Fruit fly (Drosophila melanogaster): ENCODE results near the gene CG5149.
A peak's percentile ranks its signal among the peaks of the same experiment; 100 is the strongest.

Gene CG5149

dm6 chr2L:7433957-7434736 lies 46.1 kb upstream of the CG5149 start (continued):
- TF ChIP-seq CG10366 (GFP tag; IDR thresholded peaks at IDR 0.05): peak; percentile 81
- TF ChIP-seq crol (GFP tag; IDR thresholded peaks at IDR 0.05): no peak
- peak; percentile 75; the same call in 1 of the 2 replicates for TF ChIP-seq MBD-R2 (GFP tag; IDR thresholded peaks at IDR 0.05)
- peak; percentile 67 for TF ChIP-seq CG14050 (GFP tag; IDR thresholded peaks at IDR 0.05)
- peak; percentile 88 for TF ChIP-seq Hand (GFP tag; optimal IDR thresholded peaks at IDR 0.05)
- TF ChIP-seq CG7786 (GFP tag; optimal IDR thresholded peaks at IDR 0.05): peak; percentile 17
- TF ChIP-seq sc (optimal IDR thresholded peaks at IDR 0.05): no peak
- TF ChIP-seq sc (GFP tag; optimal IDR thresholded peaks at IDR 0.05): peak; percentile 22
- TF ChIP-seq CG3726 (GFP tag; IDR thresholded peaks at IDR 0.05): peak; percentile 51; the same call in 1 of the 3 replicates
- TF ChIP-seq BEAF-32 (GFP tag; optimal IDR thresholded peaks at IDR 0.05): no peak
- TF ChIP-seq B-H1 (GFP tag; IDR thresholded peaks at IDR 0.05): peak; percentile 71
- TF ChIP-seq Usf (GFP tag; optimal IDR thresholded peaks at IDR 0.05): peak; percentile 49
- peak; percentile 48 to 84 for TF ChIP-seq Hr51 (GFP tag; optimal IDR thresholded peaks at IDR 0.05)
- TF ChIP-seq bigmax (GFP tag; optimal IDR thresholded peaks at IDR 0.05): no peak
- no peak for TF ChIP-seq Bgb (GFP tag; IDR thresholded peaks at IDR 0.05; ENCODE audit: partially characterized antibody)
- peak; percentile 74 for TF ChIP-seq Abd-B (GFP tag; optimal IDR thresholded peaks at IDR 0.05)
- TF ChIP-seq vnd (GFP tag; IDR thresholded peaks at IDR 0.05; ENCODE audit: partially characterized antibody): no peak
- peak; percentile 45 for TF ChIP-seq gsb (GFP tag; IDR thresholded peaks at IDR 0.05)
- peak; percentile 52 for TF ChIP-seq CG31441 (GFP tag; IDR thresholded peaks at IDR 0.05)
- TF ChIP-seq CG12391 (tag; optimal IDR thresholded peaks at IDR 0.05): peak; percentile 85
- no peak for TF ChIP-seq hb (GFP tag; IDR thresholded peaks at IDR 0.05; ENCODE audit: partially characterized antibody)
- TF ChIP-seq ap (GFP tag; IDR thresholded peaks at IDR 0.05): peak; percentile 56; the same call in 1 of the 2 replicates
- TF ChIP-seq CG16779 (GFP tag; IDR thresholded peaks at IDR 0.05): 0 out of 2 replicates have a peak, but pooled peaks have one; percentile 16
- no peak for TF ChIP-seq CG30431 (GFP tag; optimal IDR thresholded peaks at IDR 0.05)
- TF ChIP-seq grn (GFP tag; optimal IDR thresholded peaks at IDR 0.05): no peak
- no peak for TF ChIP-seq CG3065 (GFP tag; optimal IDR thresholded peaks at IDR 0.05)
- TF ChIP-seq CG5180 (GFP tag; optimal IDR thresholded peaks at IDR 0.05): no peak
- peak; percentile 95 for TF ChIP-seq Rfx (GFP tag; IDR thresholded peaks at IDR 0.05)
- TF ChIP-seq CG1024 (GFP tag; IDR thresholded peaks at IDR 0.05): 0 out of 2 replicates have a peak, but pooled peaks have one; percentile 45
- TF ChIP-seq lbe (GFP tag; optimal IDR thresholded peaks at IDR 0.05): no peak
- peak; percentile 47; the same call in 1 of the 3 replicates for TF ChIP-seq gce (GFP tag; IDR thresholded peaks at IDR 0.05)
- TF ChIP-seq fd102C (GFP tag; optimal IDR thresholded peaks at IDR 0.05): no peak
- TF ChIP-seq CG11456 (GFP tag; IDR thresholded peaks at IDR 0.05): peak; percentile 90
- peak; percentile 30; the same call in 1 of the 2 replicates for TF ChIP-seq CG4730 (GFP tag; IDR thresholded peaks at IDR 0.05)
- no peak for TF ChIP-seq CG3163 (GFP tag; optimal IDR thresholded peaks at IDR 0.05)
- peak; percentile 75; the same call in 2 of the 3 replicates for TF ChIP-seq C15 (GFP tag; IDR thresholded peaks at IDR 0.05)
- TF ChIP-seq dan (GFP tag; IDR thresholded peaks at IDR 0.05): no peak
- peak; percentile 26 for TF ChIP-seq CG2875 (GFP tag; optimal IDR thresholded peaks at IDR 0.05)
- peak; percentile 86 for TF ChIP-seq CG11695 (GFP tag; IDR thresholded peaks at IDR 0.05)
- TF ChIP-seq Max (GFP tag; optimal IDR thresholded peaks at IDR 0.05): no peak
- TF ChIP-seq cas (GFP tag; IDR thresholded peaks at IDR 0.05): peak; percentile 72
- TF ChIP-seq CG1832 (GFP tag; optimal IDR thresholded peaks at IDR 0.05): no peak
- TF ChIP-seq CG2199 (GFP tag; IDR thresholded peaks at IDR 0.05): no peak
- peak; percentile 88 for TF ChIP-seq al (GFP tag; IDR thresholded peaks at IDR 0.05)
- peak; percentile 68 for TF ChIP-seq CG13775 (GFP tag; optimal IDR thresholded peaks at IDR 0.05)
- TF ChIP-seq sna (GFP tag; IDR thresholded peaks at IDR 0.05; ENCODE audit: partially characterized antibody): no peak
- no peak for TF ChIP-seq zen (tag; optimal IDR thresholded peaks at IDR 0.05)
- peak; percentile 78 for TF ChIP-seq Fer3 (tag; optimal IDR thresholded peaks at IDR 0.05)
- TF ChIP-seq dmrt99B (tag; optimal IDR thresholded peaks at IDR 0.05): peak; percentile 82

Data from whole organism, embryonic.